Fruit fly (Drosophila melanogaster) whole organism: ENCODE data around the gene Acsx1R.

Experiments
- CG8478 ChIP-seq: fragments of >200 bp; optimal IDR thresholded peaks from 2 replicates; lab custom pipeline; 2018; ENCODE audit warnings: inconsistent platforms
- Dll ChIP-seq: fragments of >200 bp; optimal IDR thresholded peaks from 2 replicates; lab custom pipeline; 2017
- pan ChIP-seq: fragments of >200 bp; optimal IDR thresholded peaks from 2 replicates; lab custom pipeline; 2017
- psq ChIP-seq: fragments of >200 bp; optimal IDR thresholded peaks from 2 replicates; lab custom pipeline; 2017

DNA sequence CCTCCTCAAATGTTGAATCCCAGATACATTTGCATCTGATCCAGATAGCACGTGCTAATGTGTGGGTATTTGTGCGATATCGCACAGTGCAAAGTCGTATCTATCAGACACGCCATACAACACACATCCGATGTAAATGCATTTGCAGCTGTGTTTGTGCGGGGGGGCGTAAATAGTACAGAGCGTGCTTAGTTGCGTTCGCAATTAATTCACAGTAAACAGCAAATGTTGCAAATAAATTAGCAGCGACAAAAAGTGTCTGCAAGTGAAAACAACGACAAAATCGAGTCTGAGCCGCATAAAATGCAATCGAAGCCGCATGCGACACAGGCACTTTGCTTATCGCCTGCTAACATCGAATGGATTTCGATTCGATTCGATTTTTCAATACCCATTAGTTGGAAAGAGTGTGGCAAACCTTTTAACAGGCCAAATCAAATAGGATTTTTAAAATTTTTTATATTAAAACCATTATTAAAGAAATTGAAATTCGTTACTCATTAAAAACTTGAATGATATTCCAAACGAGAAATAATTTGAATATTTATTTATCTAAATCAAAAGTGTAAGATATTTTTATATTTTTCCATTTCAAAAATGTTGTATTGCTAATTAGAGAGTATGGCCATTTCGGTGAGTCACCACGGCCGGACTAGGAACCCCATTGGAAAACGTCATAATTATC lies 30.8 kb upstream of the Acsx1R start:
- TF ChIP-seq psq (lab: Kevin White, UChicago) = no peak
- no peak for TF ChIP-seq pan
- TF ChIP-seq Dll (lab: Kevin White, UChicago) = no peak
- no peak for TF ChIP-seq CG8478
